3 worm cellular contexts compared by ENCODE assay signal in the genomic region with DNA sequence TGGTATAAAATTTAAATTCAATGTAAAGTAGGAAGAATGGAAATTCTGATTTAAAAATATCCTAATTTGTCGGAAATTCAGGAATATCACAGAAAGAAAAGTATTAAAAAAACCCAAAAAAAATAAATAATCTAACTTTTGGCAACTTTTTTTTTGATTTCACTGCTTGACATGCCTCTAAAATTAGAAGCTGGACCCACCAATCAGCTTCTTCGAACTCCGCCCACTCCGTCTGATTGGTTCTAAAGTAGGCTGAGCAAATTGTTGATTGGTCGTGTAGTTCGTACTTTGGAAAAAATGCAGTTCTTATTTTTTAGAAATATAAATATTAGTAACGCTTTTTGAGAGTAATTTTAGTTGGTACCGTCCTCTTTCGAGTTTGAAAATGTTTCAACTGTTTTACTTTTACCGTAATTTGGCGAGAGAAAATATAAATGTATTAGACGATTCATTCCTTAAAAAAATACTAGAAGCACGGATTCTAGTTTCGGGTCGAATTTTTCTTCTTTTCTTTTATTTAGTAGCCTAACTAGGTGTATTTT.
TF ChIP-seq lines count a peak whose summit lies in the region.

No protein-coding gene starts in this region.

TF ChIP-seq in whole organism, L3 larva, 47 proteins besides CTCF, POLR2A, EP300 and RAD21:
- peak; percentile 97 for TF ChIP-seq nfya-1 (tag; optimal IDR thresholded peaks at IDR 0.05; lab: Kevin White, UChicago; ENCODE audit: insufficient read depth)
- no peak for TF ChIP-seq aly-2 (tag; optimal IDR thresholded peaks at IDR 0.05; lab: Kevin White, UChicago)
TF ChIP-seq in whole organism, L3 larva: peak in this region for 1.

TF ChIP-seq in whole organism, L4 larva, 104 proteins besides CTCF, POLR2A, EP300 and RAD21:
- peak in 1 of 2 experiments; percentile 93 for TF ChIP-seq unc-62 (GFP tag; optimal IDR thresholded peaks at IDR 0.05 in 1 of 2; lab: Kevin White, UChicago)
- no peak for TF ChIP-seq unc-62 (tag; optimal IDR thresholded peaks at IDR 0.05; lab: Kevin White, UChicago)
- TF ChIP-seq aha-1 (tag; lab: Kevin White, UChicago) = peak; percentile 66
- TF ChIP-seq lin-38 (GFP tag; IDR thresholded peaks at IDR 0.05; lab: Robert Waterston, UW) = no peak
TF ChIP-seq in whole organism, L4 larva: peak in this region for 2.

TF ChIP-seq in whole organism, late embryonic, 69 proteins besides CTCF, POLR2A, EP300 and RAD21:
- TF ChIP-seq nfya-1 (tag; optimal IDR thresholded peaks at IDR 0.05; lab: Kevin White, UChicago) (peak; percentile 94), hlh-6 (tag; optimal IDR thresholded peaks at IDR 0.05; lab: Kevin White, UChicago) (no peak)
